Worm (Caenorhabditis elegans) whole organism, mixed stage, embryonic: ENCODE measurements around the gene B0334.4.

ENCODE experiments used
- M03D4.4 ChIP-seq: sonication (generic microtip); optimal IDR thresholded peaks from 2 replicates; lab custom pipeline; 2017; ENCODE audit warnings: mild to moderate bottlenecking, missing genetic modification characterization, missing compliant biosample characterization
- bed-3 ChIP-seq: fragments of 200-800 bp; sonication (Bioruptor generic); optimal IDR thresholded peaks from 3 replicates; lab custom pipeline; 2018; ENCODE audit warnings: mild to moderate bottlenecking, missing genetic modification characterization, moderate library complexity, missing compliant biosample characterization
- blmp-1 ChIP-seq: fragments of 150-350 bp; optimal IDR thresholded peaks from 2 replicates; lab custom pipeline; 2014; ENCODE audit warnings: missing biosample characterization, missing genetic modification characterization
- ceh-39 ChIP-seq: fragments of 150-350 bp; optimal IDR thresholded peaks from 2 replicates; lab custom pipeline; 2014; ENCODE audit warnings: missing biosample characterization, missing genetic modification characterization
- ceh-43 ChIP-seq: fragments of 200-800 bp; sonication (Bioruptor generic); optimal IDR thresholded peaks from 2 replicates; lab custom pipeline; 2018; ENCODE audit warnings: mild to moderate bottlenecking, missing genetic modification characterization, moderate library complexity, missing compliant biosample characterization
- ceh-83 ChIP-seq: fragments of 200-800 bp; sonication (Bioruptor generic); optimal IDR thresholded peaks from 2 replicates; lab custom pipeline; 2018; ENCODE audit warnings: mild to moderate bottlenecking, missing genetic modification characterization, missing compliant biosample characterization
- ces-1 ChIP-seq: fragments of 150-350 bp; optimal IDR thresholded peaks from 2 replicates; lab custom pipeline; 2014; ENCODE audit warnings: missing biosample characterization, missing genetic modification reagents, missing genetic modification characterization
- cnd-1 ChIP-seq: fragments of 200-800 bp; sonication (Bioruptor generic); optimal IDR thresholded peaks from 2 replicates; lab custom pipeline; 2018; ENCODE audit warnings: mild to moderate bottlenecking, missing genetic modification characterization, missing compliant biosample characterization
- drap-1 ChIP-seq: fragments of 200-800 bp; sonication (Bioruptor generic); optimal IDR thresholded peaks from 3 replicates; lab custom pipeline; 2018; ENCODE audit warnings: mild to moderate bottlenecking, missing genetic modification characterization, missing compliant biosample characterization
- elt-3 ChIP-seq: fragments of 150-350 bp; optimal IDR thresholded peaks from 2 replicates; lab custom pipeline; 2014; ENCODE audit warnings: missing biosample characterization, missing genetic modification characterization
- flh-1 ChIP-seq: fragments of 200-800 bp; sonication (Bioruptor generic); optimal IDR thresholded peaks from 2 replicates; lab custom pipeline; 2018; ENCODE audit warnings: mild to moderate bottlenecking, missing genetic modification characterization, moderate library complexity, missing compliant biosample characterization
- ham-2 ChIP-seq: fragments of 200-800 bp; sonication (Bioruptor generic); optimal IDR thresholded peaks from 2 replicates; lab custom pipeline; 2018; ENCODE audit warnings: mild to moderate bottlenecking, missing genetic modification characterization, missing compliant biosample characterization
- hlh-1 ChIP-seq: fragments of 150-350 bp; optimal IDR thresholded peaks from 2 replicates; lab custom pipeline; 2014; ENCODE audit warnings: missing biosample characterization, missing genetic modification reagents, missing genetic modification characterization
- lin-13 ChIP-seq: fragments of 150-350 bp; optimal IDR thresholded peaks from 2 replicates; lab custom pipeline; 2014; ENCODE audit warnings: missing biosample characterization, missing genetic modification characterization
- lin-32 ChIP-seq: fragments of 200-800 bp; sonication (Bioruptor generic); optimal IDR thresholded peaks from 2 replicates; lab custom pipeline; 2018; ENCODE audit warnings: mild to moderate bottlenecking, missing genetic modification characterization, missing compliant biosample characterization
- lsy-2 ChIP-seq: fragments of 150-350 bp; optimal IDR thresholded peaks from 2 replicates; lab custom pipeline; 2014; ENCODE audit warnings: missing biosample characterization, missing genetic modification characterization
- mab-5 ChIP-seq: fragments of 150-350 bp; optimal IDR thresholded peaks from 2 replicates; lab custom pipeline; 2014; ENCODE audit warnings: missing biosample characterization, missing genetic modification characterization
- mep-1 ChIP-seq: fragments of 150-350 bp; optimal IDR thresholded peaks from 2 replicates; lab custom pipeline; 2017; ENCODE audit warnings: missing biosample characterization, missing genetic modification reagents, missing genetic modification characterization, inconsistent platforms
- mls-2 ChIP-seq: sonication (generic microtip); optimal IDR thresholded peaks from 2 replicates; lab custom pipeline; 2016; ENCODE audit warnings: mild to moderate bottlenecking, missing genetic modification characterization, moderate library complexity, missing compliant biosample characterization
- nhr-12 ChIP-seq: fragments of 150-350 bp; optimal IDR thresholded peaks from 2 replicates; lab custom pipeline; 2014; ENCODE audit warnings: missing biosample characterization, missing genetic modification characterization
- nhr-2 ChIP-seq: fragments of 150-350 bp; optimal IDR thresholded peaks from 2 replicates; lab custom pipeline; 2014; ENCODE audit warnings: missing biosample characterization, missing genetic modification characterization
- nhr-237 ChIP-seq: fragments of 150-350 bp; optimal IDR thresholded peaks from 2 replicates; lab custom pipeline; 2014; ENCODE audit warnings: missing biosample characterization, missing genetic modification characterization
- nhr-28 ChIP-seq: fragments of 150-350 bp; optimal IDR thresholded peaks from 2 replicates; lab custom pipeline; 2014; ENCODE audit warnings: missing biosample characterization, missing genetic modification characterization
- nhr-76 ChIP-seq: sonication (generic microtip); optimal IDR thresholded peaks from 2 replicates; lab custom pipeline; 2017; ENCODE audit warnings: missing biosample characterization, missing genetic modification characterization
- pha-4 ChIP-seq: fragments of 150-350 bp; optimal IDR thresholded peaks from 2 replicates; lab custom pipeline; 2018; ENCODE audit warnings: missing biosample characterization, missing genetic modification reagents, missing genetic modification characterization
- sem-2 ChIP-seq: fragments of 200-800 bp; sonication (Bioruptor generic); optimal IDR thresholded peaks from 2 replicates; lab custom pipeline; 2018; ENCODE audit warnings: mild to moderate bottlenecking, missing genetic modification characterization, missing compliant biosample characterization
- snpc-4 ChIP-seq: fragments of 150-350 bp; optimal IDR thresholded peaks from 2 replicates; lab custom pipeline; 2014; ENCODE audit warnings: missing biosample characterization, missing genetic modification characterization
- sptf-1 ChIP-seq: sonication (generic microtip); optimal IDR thresholded peaks from 2 replicates; lab custom pipeline; 2017; ENCODE audit warnings: mild to moderate bottlenecking, missing genetic modification characterization, moderate library complexity, missing compliant biosample characterization
- tbx-8 ChIP-seq: fragments of 200-800 bp; sonication (Bioruptor generic); optimal IDR thresholded peaks from 2 replicates; lab custom pipeline; 2018; ENCODE audit warnings: mild to moderate bottlenecking, missing genetic modification characterization, moderate library complexity, missing compliant biosample characterization
- unc-120 ChIP-seq: sonication (generic microtip); optimal IDR thresholded peaks from 2 replicates; lab custom pipeline; 2017; ENCODE audit warnings: missing genetic modification characterization, missing compliant biosample characterization; ENCODE audit not compliant: poor library complexity, severe bottlenecking
- unc-39 ChIP-seq: fragments of 150-350 bp; optimal IDR thresholded peaks from 2 replicates; lab custom pipeline; 2014; ENCODE audit warnings: missing biosample characterization, missing genetic modification characterization
- unc-62 ChIP-seq: fragments of 150-350 bp; optimal IDR thresholded peaks from 2 replicates; lab custom pipeline; 2014; ENCODE audit warnings: missing biosample characterization, missing genetic modification reagents, missing genetic modification characterization
- zip-8 ChIP-seq: fragments of 150-350 bp; optimal IDR thresholded peaks from 2 replicates; lab custom pipeline; 2014; ENCODE audit warnings: missing biosample characterization, missing genetic modification characterization
- ztf-11 ChIP-seq: fragments of 150-350 bp; optimal IDR thresholded peaks from 2 replicates; lab custom pipeline; 2014; ENCODE audit warnings: missing biosample characterization, missing genetic modification characterization

B0334.4 gene

ce11 chrII:11542385-11542784, 46.9 kb downstream of the B0334.4 start, which contains the start of gene gtf-2E2:
gtf-2E2 (minus strand) TSS chrII:11542495.
- TF ChIP-seq pha-4 (tag; lab: Kevin White, UChicago) (no peak), sptf-1 (tag; lab: Kevin White, UChicago) (peak; percentile 58), lsy-2 (tag; lab: Kevin White, UChicago) (peak; percentile 8), ces-1 (GFP tag; lab: Kevin White, UChicago) (peak; percentile 59)

ce11 chrII:11542958-11543357, 47.5 kb downstream of the B0334.4 start:
- peak; percentile 56 for TF ChIP-seq cnd-1 (tag; lab: Kevin White, UChicago)
- no peak for TF ChIP-seq sem-2 (GFP tag; lab: Kevin White, UChicago)
- no peak for TF ChIP-seq nhr-237
- peak; percentile 62 for TF ChIP-seq zip-8 (tag; lab: Kevin White, UChicago)
- TF ChIP-seq ceh-43 (GFP tag; lab: Kevin White, UChicago), result no peak
- peak; percentile 6 for TF ChIP-seq nhr-2 (tag; lab: Kevin White, UChicago)
- TF ChIP-seq, all 35 proteins: peak for 3

ce11 chrII:11544714-11545113, 49.2 kb downstream of the B0334.4 start, which contains the start of gene F54D5.9:
F54D5.9 (minus strand) TSS chrII:11544828.
- TF ChIP-seq nhr-28 (tag; lab: Kevin White, UChicago), result no peak
- no peak for TF ChIP-seq lsy-2 (tag; lab: Kevin White, UChicago)
- no peak for TF ChIP-seq drap-1 (GFP tag; lab: Kevin White, UChicago)
- TF ChIP-seq zip-8 (tag; lab: Kevin White, UChicago), result no peak
- no peak for TF ChIP-seq nhr-2 (tag; lab: Kevin White, UChicago)
- TF ChIP-seq lin-13 (tag; lab: Kevin White, UChicago), result no peak
- TF ChIP-seq M03D4.4 (tag; lab: Kevin White, UChicago), result no peak
- no peak for TF ChIP-seq snpc-4
- TF ChIP-seq hlh-1 (tag; lab: Kevin White, UChicago), result no peak
- TF ChIP-seq lin-32, result no peak
- no peak for TF ChIP-seq mep-1
- no peak for TF ChIP-seq sptf-1 (tag; lab: Kevin White, UChicago)
- TF ChIP-seq, all 35 proteins: peak for 0

ce11 chrII:11545299-11545951, 49.9 kb downstream of the B0334.4 start, which contains the start of gene dnj-13:
dnj-13 (plus strand) TSS chrII:11545701.
- TF ChIP-seq unc-120 (tag; lab: Kevin White, UChicago), result peak; percentile 87
- TF ChIP-seq nhr-12, result peak; percentile 43
- peak; percentile 36 for TF ChIP-seq ham-2 (GFP tag; lab: Kevin White, UChicago)
- peak; percentile 82 for TF ChIP-seq ceh-39 (tag; lab: Kevin White, UChicago)
- no peak for TF ChIP-seq mab-5 (tag; lab: Kevin White, UChicago)
- TF ChIP-seq ceh-43 (GFP tag; lab: Kevin White, UChicago), result no peak
- TF ChIP-seq blmp-1 (tag; lab: Kevin White, UChicago), result no peak
- peak; percentile 53 for TF ChIP-seq unc-62
- TF ChIP-seq M03D4.4 (tag; lab: Kevin White, UChicago), result peak; percentile 74
- no peak for TF ChIP-seq unc-39
- TF ChIP-seq lin-13 (tag; lab: Kevin White, UChicago), result peak; percentile 93
- TF ChIP-seq cnd-1 (tag; lab: Kevin White, UChicago), result peak; percentile 70
- peak; percentile 35 for TF ChIP-seq elt-3 (tag; lab: Kevin White, UChicago)
- no peak for TF ChIP-seq lin-32
- TF ChIP-seq nhr-237, result peak; percentile 61
- peak; percentile 93 for TF ChIP-seq sptf-1 (tag; lab: Kevin White, UChicago)
- peak; percentile 12 for TF ChIP-seq ztf-11 (tag; lab: Kevin White, UChicago)
- TF ChIP-seq drap-1 (GFP tag; lab: Kevin White, UChicago), result peak; percentile 80
- peak; percentile 35 for TF ChIP-seq nhr-2 (tag; lab: Kevin White, UChicago)
- TF ChIP-seq pha-4 (tag; lab: Kevin White, UChicago), result peak; percentile 98
- no peak for TF ChIP-seq snpc-4
- TF ChIP-seq ceh-83 (GFP tag; lab: Kevin White, UChicago), result no peak
- TF ChIP-seq sem-2 (GFP tag; lab: Kevin White, UChicago), result no peak
- peak; percentile 10 for TF ChIP-seq nhr-28 (tag; lab: Kevin White, UChicago)
- peak; percentile 83 for TF ChIP-seq ces-1 (GFP tag; lab: Kevin White, UChicago)
- TF ChIP-seq hlh-1 (tag; lab: Kevin White, UChicago), result peak; percentile 44
- peak; percentile 85 for TF ChIP-seq mls-2 (tag; lab: Kevin White, UChicago)
- peak; percentile 81 for TF ChIP-seq lsy-2 (tag; lab: Kevin White, UChicago)
- peak; percentile 95 for TF ChIP-seq mep-1

ce11 chrII:11545952-11546325, 50.4 kb downstream of the B0334.4 start:
- TF ChIP-seq nhr-28 (tag; lab: Kevin White, UChicago), result no peak
- TF ChIP-seq ceh-83 (GFP tag; lab: Kevin White, UChicago), result no peak
- TF ChIP-seq elt-3 (tag; lab: Kevin White, UChicago), result no peak
- no peak for TF ChIP-seq lin-13 (tag; lab: Kevin White, UChicago)
- TF ChIP-seq flh-1 (GFP tag; lab: Kevin White, UChicago), result no peak
- no peak for TF ChIP-seq unc-120 (tag; lab: Kevin White, UChicago)
- no peak for TF ChIP-seq nhr-76 (tag; lab: Kevin White, UChicago)
- no peak for TF ChIP-seq sem-2 (GFP tag; lab: Kevin White, UChicago)
- TF ChIP-seq bed-3, result no peak
- no peak for TF ChIP-seq ham-2 (GFP tag; lab: Kevin White, UChicago)
- TF ChIP-seq tbx-8 (GFP tag; lab: Kevin White, UChicago), result no peak
- TF ChIP-seq drap-1 (GFP tag; lab: Kevin White, UChicago), result no peak
- no peak for TF ChIP-seq snpc-4
- TF ChIP-seq lsy-2 (tag; lab: Kevin White, UChicago), result no peak
